1 fruit fly cellular context compared by ENCODE assay signal in the genomic region with DNA sequence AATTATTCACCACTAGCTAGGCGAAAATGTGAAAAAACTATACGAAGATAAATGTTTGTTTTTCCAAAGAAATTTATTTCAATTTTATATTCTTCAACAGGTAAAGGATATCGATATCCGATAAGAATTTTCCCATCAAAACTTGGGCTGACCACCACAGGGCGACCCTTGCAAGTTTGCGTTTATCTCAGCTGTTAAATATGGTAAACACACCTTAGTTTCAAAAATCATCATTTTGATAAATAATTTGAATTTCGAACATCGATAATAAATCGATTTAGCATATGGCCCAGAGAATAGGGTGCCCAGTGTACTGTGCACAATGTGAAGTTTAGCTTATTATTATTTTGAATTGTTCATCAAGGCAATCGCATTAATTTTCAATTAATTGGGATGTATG.
TF ChIP-seq lines count a peak whose summit lies in the region.

CG15443 (minus strand) TSS at position 125 of the 400 bp plus-strand sequence.
Paris (plus strand) TSS at position 289 of the 400 bp plus-strand sequence.

TF ChIP-seq in whole organism, embryonic, 481 proteins besides CTCF, POLR2A, EP300 and RAD21 (continued from another document):
- peak; percentile 41 for TF ChIP-seq Ets97D (GFP tag; optimal IDR thresholded peaks at IDR 0.05; lab: Kevin White, UChicago)
- TF ChIP-seq Myb (GFP tag; optimal IDR thresholded peaks at IDR 0.05; lab: Kevin White, UChicago) = peak; percentile 29
- TF ChIP-seq wek (GFP tag; optimal IDR thresholded peaks at IDR 0.05; lab: Kevin White, UChicago) = peak; percentile 43
- TF ChIP-seq CG6254 (GFP tag; optimal IDR thresholded peaks at IDR 0.05; lab: Kevin White, UChicago) = peak; percentile 100
- TF ChIP-seq Drgx (GFP tag; IDR thresholded peaks at IDR 0.05; lab: Robert Waterston, UW) = no peak
- peak; percentile 90 for TF ChIP-seq vnd (GFP tag; IDR thresholded peaks at IDR 0.05; lab: Robert Waterston, UW; ENCODE audit: partially characterized antibody)
- peak; percentile 39 for TF ChIP-seq CoRest (tag; optimal IDR thresholded peaks at IDR 0.05; lab: Kevin White, UChicago)
- TF ChIP-seq CG7987 (GFP tag; optimal IDR thresholded peaks at IDR 0.05; lab: Kevin White, UChicago) = peak; percentile 14
- TF ChIP-seq hb (GFP tag; IDR thresholded peaks at IDR 0.05; lab: Robert Waterston, UW; ENCODE audit: partially characterized antibody) = peak; percentile 99
- TF ChIP-seq dpn (GFP tag; optimal IDR thresholded peaks at IDR 0.05; lab: Kevin White, UChicago) = no peak
